Worm (Caenorhabditis elegans) whole organism, L1 larva: Measurements from ENCODE around the gene ZK892.3.

Experiments used
- C04F5.9 ChIP-seq: sonication (generic microtip); optimal IDR thresholded peaks from 2 replicates; lab custom pipeline; 2016; ENCODE audit warnings: missing genetic modification characterization, missing compliant biosample characterization
- C16A3.4 ChIP-seq: fragments of 150-350 bp; optimal IDR thresholded peaks from 2 replicates; lab custom pipeline; 2014; ENCODE audit warnings: missing biosample characterization, missing genetic modification characterization
- C34B4.2 ChIP-seq: sonication (generic microtip); optimal IDR thresholded peaks from 2 replicates; lab custom pipeline; 2017; ENCODE audit warnings: mild to moderate bottlenecking, missing genetic modification characterization, missing compliant biosample characterization
- Y116A8C.19 ChIP-seq: sonication (generic microtip); optimal IDR thresholded peaks from 2 replicates; lab custom pipeline; 2016; ENCODE audit warnings: missing compliant biosample characterization, missing genetic modification characterization, borderline replicate concordance
- alr-1 ChIP-seq: fragments of 200-800 bp; sonication (Bioruptor generic); optimal IDR thresholded peaks from 2 replicates; lab custom pipeline; 2018; ENCODE audit warnings: borderline replicate concordance, mild to moderate bottlenecking, missing genetic modification characterization, missing compliant biosample characterization
- blmp-1 ChIP-seq: fragments of 150-350 bp; optimal IDR thresholded peaks from 2 replicates; lab custom pipeline; 2014; ENCODE audit warnings: missing biosample characterization, missing genetic modification characterization
- ceh-63 ChIP-seq: fragments of 200-800 bp; sonication (Bioruptor generic); optimal IDR thresholded peaks from 2 replicates; lab custom pipeline; 2018; ENCODE audit warnings: mild to moderate bottlenecking, missing genetic modification characterization, missing compliant biosample characterization
- ceh-8 ChIP-seq: fragments of 200-800 bp; sonication (Bioruptor generic); optimal IDR thresholded peaks from 2 replicates; lab custom pipeline; 2018; ENCODE audit warnings: mild to moderate bottlenecking, missing genetic modification characterization, moderate library complexity, missing compliant biosample characterization
- ceh-82 ChIP-seq, 3 experiments: fragments of 150-350 bp in 1 of 3; sonication (generic microtip) in 2 of 3; optimal IDR thresholded peaks; 2 replicates each; lab custom pipeline; 2014 to 2017; ENCODE audit warnings: missing biosample characterization in 3 of 3, missing genetic modification characterization in 3 of 3
- ceh-90 ChIP-seq: sonication (generic microtip); optimal IDR thresholded peaks from 2 replicates; lab custom pipeline; 2016; ENCODE audit warnings: missing genetic modification characterization, missing compliant biosample characterization
- dsc-1 ChIP-seq: sonication (generic microtip); optimal IDR thresholded peaks from 2 replicates; lab custom pipeline; 2016; ENCODE audit warnings: mild to moderate bottlenecking, missing genetic modification characterization, missing compliant biosample characterization
- efl-1 ChIP-seq, 4 experiments: fragments of 150-350 bp; optimal IDR thresholded peaks in 3 of 4; peaks in 1 of 4; 1 replicate in 1 of 4; 2 replicates in 3 of 4; lab custom pipeline; 2014; ENCODE audit warnings: missing biosample characterization in 2 of 4, missing genetic modification characterization in 2 of 4, missing genetic modification reagents in 2 of 4
- egl-13 ChIP-seq: sonication (generic microtip); optimal IDR thresholded peaks from 2 replicates; lab custom pipeline; 2016; ENCODE audit warnings: missing genotype, missing genetic modification reagents, missing genetic modification characterization, missing compliant biosample characterization
- elt-3 ChIP-seq, 6 experiments: fragments of 150-350 bp in 1 of 6; sonication (generic microtip); optimal IDR thresholded peaks; 2 replicates each; lab custom pipeline; 2017 to 2018; ENCODE audit warnings: missing biosample characterization in 6 of 6, missing genetic modification characterization in 6 of 6, inconsistent platforms in 1 of 6
- ets-5 ChIP-seq: fragments of 200-800 bp; sonication (Bioruptor generic); IDR thresholded peaks from 2 replicates; pipeline ENCODE4 v1.3.6; 2022; ENCODE audit warnings: missing genetic modification characterization, missing compliant biosample characterization
- fkh-4 ChIP-seq: sonication (generic microtip); optimal IDR thresholded peaks from 2 replicates; lab custom pipeline; 2016; ENCODE audit warnings: missing compliant biosample characterization, missing genetic modification characterization, borderline replicate concordance
- fkh-8 ChIP-seq: sonication (generic microtip); optimal IDR thresholded peaks from 2 replicates; lab custom pipeline; 2016; ENCODE audit warnings: mild to moderate bottlenecking, missing genetic modification characterization, missing compliant biosample characterization
- fos-1 ChIP-seq: fragments of 150-350 bp; optimal IDR thresholded peaks from 2 replicates; lab custom pipeline; 2014; ENCODE audit warnings: missing biosample characterization, missing genetic modification characterization
- grh-1 ChIP-seq: fragments of 200-800 bp; sonication (Bioruptor generic); IDR thresholded peaks from 2 replicates; pipeline ENCODE4 v1.3.6; 2022; ENCODE audit warnings: missing genetic modification reagents, missing genetic modification characterization, missing compliant biosample characterization
- irx-1 ChIP-seq: sonication (generic microtip); optimal IDR thresholded peaks from 2 replicates; lab custom pipeline; 2016; ENCODE audit warnings: missing genetic modification characterization, missing compliant biosample characterization
- lin-13 ChIP-seq: fragments of 150-350 bp; optimal IDR thresholded peaks from 2 replicates; lab custom pipeline; 2014; ENCODE audit warnings: missing biosample characterization, missing genetic modification reagents, missing genetic modification characterization
- lin-14 ChIP-seq: fragments of 200-800 bp; sonication (Bioruptor generic); optimal IDR thresholded peaks from 2 replicates; lab custom pipeline; 2018; ENCODE audit warnings: mild to moderate bottlenecking, missing genetic modification characterization, moderate library complexity, missing compliant biosample characterization
- lin-15B ChIP-seq: fragments of 150-350 bp; sonication (generic microtip); optimal IDR thresholded peaks from 3 replicates; lab custom pipeline; 2014; ENCODE audit warnings: missing biosample characterization, missing genetic modification characterization
- lin-35 ChIP-seq, 2 experiments: fragments of 150-350 bp; optimal IDR thresholded peaks; 2 replicates each; lab custom pipeline; 2014; ENCODE audit warnings: missing biosample characterization in 2 of 2, missing genetic modification characterization in 2 of 2, missing genetic modification reagents in 2 of 2
- lin-39 ChIP-seq: fragments of 150-350 bp; optimal IDR thresholded peaks from 2 replicates; lab custom pipeline; 2014; ENCODE audit warnings: missing biosample characterization, missing genetic modification reagents, missing genetic modification characterization
- lir-3 ChIP-seq: sonication (generic microtip); optimal IDR thresholded peaks from 2 replicates; lab custom pipeline; 2016; ENCODE audit warnings: mild to moderate bottlenecking, missing genetic modification characterization, moderate library complexity, missing compliant biosample characterization; ENCODE audit not compliant: poor library complexity
- lsy-2 ChIP-seq, 2 experiments: fragments of 150-350 bp; optimal IDR thresholded peaks; 2 replicates each; lab custom pipeline; 2014; ENCODE audit warnings: missing biosample characterization in 2 of 2, missing genetic modification characterization in 2 of 2
- mep-1 ChIP-seq: fragments of 150-350 bp; optimal IDR thresholded peaks from 2 replicates; lab custom pipeline; 2014; ENCODE audit warnings: missing biosample characterization, missing genetic modification characterization
- nhr-11 ChIP-seq: fragments of 150-350 bp; optimal IDR thresholded peaks from 2 replicates; lab custom pipeline; 2014; ENCODE audit warnings: missing biosample characterization, missing genetic modification characterization
- nhr-12 ChIP-seq: sonication (generic microtip); optimal IDR thresholded peaks from 2 replicates; lab custom pipeline; 2017; ENCODE audit warnings: missing biosample characterization, missing genetic modification characterization
- nhr-19 ChIP-seq: fragments of 200-800 bp; sonication (Bioruptor generic); conservative IDR thresholded peaks from 2 replicates; pipeline ENCODE4 v1.3.6; 2022; ENCODE audit warnings: missing genetic modification characterization, missing compliant biosample characterization
- nhr-28 ChIP-seq: fragments of 150-350 bp; optimal IDR thresholded peaks from 2 replicates; lab custom pipeline; 2014; ENCODE audit warnings: missing biosample characterization, missing genetic modification characterization
- nhr-47 ChIP-seq: sonication (generic microtip); optimal IDR thresholded peaks from 2 replicates; lab custom pipeline; 2016; ENCODE audit warnings: mild to moderate bottlenecking, missing genetic modification characterization, moderate library complexity, missing compliant biosample characterization
- nhr-76 ChIP-seq: sonication (generic microtip); optimal IDR thresholded peaks from 2 replicates; lab custom pipeline; 2017; ENCODE audit warnings: missing biosample characterization, missing genetic modification characterization
- nhr-84 ChIP-seq: sonication (generic microtip); optimal IDR thresholded peaks from 2 replicates; lab custom pipeline; 2017; ENCODE audit warnings: missing biosample characterization, missing genetic modification characterization
- pag-3 ChIP-seq: sonication (generic microtip); optimal IDR thresholded peaks from 2 replicates; lab custom pipeline; 2017; ENCODE audit warnings: missing genetic modification characterization, mild to moderate bottlenecking, missing compliant biosample characterization, antibody characterized with exemption, borderline replicate concordance; ENCODE audit not compliant: insufficient read depth
- pqm-1 ChIP-seq: sonication (generic microtip); optimal IDR thresholded peaks from 3 replicates; lab custom pipeline; 2017; ENCODE audit warnings: missing biosample characterization, missing genetic modification characterization
- snpc-4 ChIP-seq: fragments of 150-350 bp; optimal IDR thresholded peaks from 2 replicates; lab custom pipeline; 2014; ENCODE audit warnings: missing biosample characterization, missing genetic modification characterization
- sox-4 ChIP-seq: sonication (generic microtip); optimal IDR thresholded peaks from 2 replicates; lab custom pipeline; 2016; ENCODE audit warnings: missing genetic modification characterization, missing compliant biosample characterization
- sptf-1 ChIP-seq: fragments of 150-350 bp; optimal IDR thresholded peaks from 2 replicates; lab custom pipeline; 2014; ENCODE audit warnings: missing biosample characterization, missing genetic modification characterization
- sup-37 ChIP-seq: fragments of 200-800 bp; sonication (Bioruptor generic); optimal IDR thresholded peaks from 2 replicates; lab custom pipeline; 2018; ENCODE audit warnings: mild to moderate bottlenecking, missing genetic modification characterization, missing compliant biosample characterization
- tbx-2 ChIP-seq: sonication (generic microtip); optimal IDR thresholded peaks from 2 replicates; lab custom pipeline; 2016; ENCODE audit warnings: missing genetic modification characterization, missing compliant biosample characterization
- tlp-1 ChIP-seq: fragments of 150-350 bp; optimal IDR thresholded peaks from 2 replicates; lab custom pipeline; 2014; ENCODE audit warnings: missing biosample characterization, missing genetic modification characterization
- unc-86 ChIP-seq: sonication (generic microtip); optimal IDR thresholded peaks from 2 replicates; lab custom pipeline; 2016; ENCODE audit warnings: missing genetic modification characterization, missing compliant biosample characterization
- unc-98 ChIP-seq: fragments of 200-800 bp; sonication (Bioruptor generic); IDR thresholded peaks from 2 replicates; pipeline ENCODE4 v1.3.6; 2022; ENCODE audit warnings: missing genetic modification characterization, missing compliant biosample characterization
- vab-15 ChIP-seq: sonication (generic microtip); optimal IDR thresholded peaks from 2 replicates; lab custom pipeline; 2017; ENCODE audit warnings: missing genotype, mild to moderate bottlenecking, missing genetic modification characterization, missing compliant biosample characterization
- zag-1 ChIP-seq: fragments of 150-350 bp; optimal IDR thresholded peaks from 2 replicates; lab custom pipeline; 2014; ENCODE audit warnings: missing biosample characterization, missing genetic modification characterization
- zip-4 ChIP-seq: fragments of 200-800 bp; sonication (Bioruptor generic); optimal IDR thresholded peaks from 2 replicates; lab custom pipeline; 2018; ENCODE audit warnings: mild to moderate bottlenecking, missing genetic modification characterization, moderate library complexity, missing compliant biosample characterization
- ztf-11 ChIP-seq, 2 experiments: sonication (generic microtip); optimal IDR thresholded peaks; 2 replicates each; lab custom pipeline; 2016 to 2017; ENCODE audit warnings: missing genetic modification characterization in 2 of 2, missing biosample characterization in 1 of 2, missing compliant biosample characterization in 1 of 2
- ztf-4 ChIP-seq: fragments of 150-350 bp; optimal IDR thresholded peaks from 2 replicates; lab custom pipeline; 2014; ENCODE audit warnings: missing biosample characterization, missing genetic modification characterization

Gene ZK892.3

DNA sequence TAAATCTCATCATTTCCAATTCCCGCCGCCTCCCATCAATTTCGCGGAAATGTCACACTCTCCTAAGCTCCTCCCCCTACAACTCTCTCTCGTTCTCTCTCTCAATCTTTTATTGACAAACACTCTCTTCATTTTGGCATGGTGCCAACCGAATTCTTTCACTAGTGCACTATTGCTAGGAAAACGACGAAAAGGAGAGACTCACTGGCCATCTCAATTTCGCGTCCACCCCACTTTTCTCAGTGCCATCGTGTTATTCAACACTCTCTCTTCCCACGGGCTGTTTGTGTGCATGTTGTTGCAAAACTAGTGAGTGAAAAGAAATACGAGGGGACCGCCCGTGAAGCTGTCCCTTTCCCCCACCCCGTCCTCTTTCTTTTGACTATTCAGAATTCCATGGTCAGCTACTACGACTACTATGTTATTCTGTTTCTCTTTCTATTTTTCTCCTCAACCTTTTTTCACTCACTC lies 16.7 kb upstream of the ZK892.3 start (continued):
- TF ChIP-seq tlp-1 (tag; lab: Kevin White, UChicago): no peak
- peak; percentile 8 for TF ChIP-seq lir-3 (tag; lab: Kevin White, UChicago)
- no peak for TF ChIP-seq nhr-76 (tag; lab: Kevin White, UChicago)
- peak; percentile 67 for TF ChIP-seq nhr-47 (tag; lab: Kevin White, UChicago)
- TF ChIP-seq unc-98: no peak
- no peak for TF ChIP-seq lin-39 (tag; lab: Kevin White, UChicago)
- no peak for TF ChIP-seq C34B4.2 (tag; lab: Kevin White, UChicago)
- peak; percentile 3 for TF ChIP-seq zag-1 (tag; lab: Kevin White, UChicago)
- TF ChIP-seq mep-1: peak; percentile 55
- peak; percentile 97 for TF ChIP-seq lin-14
- peak; percentile 82 for TF ChIP-seq blmp-1 (tag; lab: Kevin White, UChicago)
- TF ChIP-seq ztf-4 (tag; lab: Kevin White, UChicago): peak; percentile 15
- no peak for TF ChIP-seq sptf-1
- peak; percentile 33 for TF ChIP-seq lin-13
- TF ChIP-seq ceh-8 (GFP tag; lab: Kevin White, UChicago): peak; percentile 13
- TF ChIP-seq ztf-11 (tag; optimal IDR thresholded peaks at IDR 0.05; lab: Kevin White, UChicago): peak in 1 of 2 experiments; percentile 1
- peak; percentile 37 for TF ChIP-seq pag-3 (tag; lab: Kevin White, UChicago)
- TF ChIP-seq nhr-28 (tag; lab: Kevin White, UChicago): no peak
- peak; percentile 22 for TF ChIP-seq lin-15B (tag; lab: Kevin White, UChicago)
- TF ChIP-seq vab-15: no peak
- TF ChIP-seq unc-86: peak; percentile 73
- TF ChIP-seq snpc-4 (tag; lab: Kevin White, UChicago): peak; percentile 4
- TF ChIP-seq egl-13 (tag; lab: Kevin White, UChicago): peak; percentile 84
- no peak for TF ChIP-seq ceh-90
- TF ChIP-seq grh-1 (GFP tag; lab: Robert Waterston, UW): peak; percentile 38; the same call in 1 of the 2 replicates
- no peak for TF ChIP-seq C04F5.9 (tag; lab: Kevin White, UChicago)
- no peak for TF ChIP-seq fkh-4 (tag; lab: Kevin White, UChicago)
- TF ChIP-seq ets-5 (GFP tag; lab: Robert Waterston, UW): no peak
- TF ChIP-seq C16A3.4 (tag; lab: Kevin White, UChicago): peak; percentile 45
- no peak for TF ChIP-seq Y116A8C.19
- peak; percentile 50 to 74 for TF ChIP-seq lsy-2 (tag; optimal IDR thresholded peaks at IDR 0.05; lab: Kevin White, UChicago)
- TF ChIP-seq nhr-19 (GFP tag; lab: Robert Waterston, UW): peak; percentile 56
- TF ChIP-seq efl-1 (optimal IDR thresholded peaks at IDR 0.05; lab: Kevin White, UChicago): peak; percentile 35 to 59
- TF ChIP-seq efl-1 (GFP tag; optimal IDR thresholded peaks at IDR 0.05 in 1 of 2; lab: Kevin White, UChicago): peak; percentile 52 to 80
- TF ChIP-seq elt-3 (tag; optimal IDR thresholded peaks at IDR 0.05; lab: Kevin White, UChicago): no peak
- no peak for TF ChIP-seq alr-1 (tag; lab: Kevin White, UChicago)
- TF ChIP-seq lin-35 (GFP tag; optimal IDR thresholded peaks at IDR 0.05; lab: Kevin White, UChicago): peak in 1 of 2 experiments; percentile 61
- TF ChIP-seq dsc-1 (tag; lab: Kevin White, UChicago): peak; percentile 77
- no peak for TF ChIP-seq nhr-84 (tag; lab: Kevin White, UChicago)
- TF ChIP-seq irx-1: peak; percentile 49
- no peak for TF ChIP-seq nhr-12 (tag; lab: Kevin White, UChicago)
- peak; percentile 6 for TF ChIP-seq zip-4 (GFP tag; lab: Kevin White, UChicago)
- TF ChIP-seq nhr-11 (tag; lab: Kevin White, UChicago): peak; percentile 85
- no peak for TF ChIP-seq ceh-63
- TF ChIP-seq tbx-2 (tag; lab: Kevin White, UChicago): peak; percentile 80
- no peak for TF ChIP-seq sox-4
- peak; percentile 33 for TF ChIP-seq fos-1 (tag; lab: Kevin White, UChicago)
- peak; percentile 66 for TF ChIP-seq fkh-8 (tag; lab: Kevin White, UChicago)
- TF ChIP-seq sup-37 (GFP tag; lab: Kevin White, UChicago): no peak
- peak in 2 of 3 experiments; percentile 2 to 25 for TF ChIP-seq ceh-82 (tag; optimal IDR thresholded peaks at IDR 0.05; lab: Kevin White, UChicago)
- TF ChIP-seq pqm-1: no peak
